Worm (Caenorhabditis elegans): ENCODE measurements around the gene cash-1.
"Not testable (repeated sequence)": the region's sequence is repeated elsewhere in the genome, so short reads cannot be mapped to it uniquely, and the experiment has no call there.

The cash-1 gene

ce11 chrV:10361830-10362397 is at the start of gene cash-1:
TSS of gene cash-1 (plus strand) at chrV:10362261.
- TF ChIP-seq him-1 (tag; optimal IDR thresholded peaks at IDR 0.05) (no peak), W03F9.2 (tag; optimal IDR thresholded peaks at IDR 0.05) (peak; percentile 73), dao-5 (tag; optimal IDR thresholded peaks at IDR 0.05) (no peak)

- no peak for TF ChIP-seq dao-5 (tag; optimal IDR thresholded peaks at IDR 0.05)
- TF ChIP-seq W03F9.2 (tag; optimal IDR thresholded peaks at IDR 0.05): no peak
- no peak for TF ChIP-seq him-1 (tag; optimal IDR thresholded peaks at IDR 0.05)
These were observed 48.1 kb upstream of the cash-1 start, which contains the start of gene gcy-6 for ce11 chrV:10313953-10314352. TSS of gene gcy-6 (minus strand) at chrV:10314053.

ce11 chrV:10314371-10314770 is 47.7 kb upstream of the cash-1 start, which contains the start of gene trx-2:
TSS of gene trx-2 (plus strand) at chrV:10314671.
- TF ChIP-seq him-1 (tag; optimal IDR thresholded peaks at IDR 0.05) (no peak), dao-5 (tag; optimal IDR thresholded peaks at IDR 0.05) (no peak), W03F9.2 (tag; optimal IDR thresholded peaks at IDR 0.05) (no peak)

- TF ChIP-seq W03F9.2 (tag; optimal IDR thresholded peaks at IDR 0.05) (no peak), him-1 (tag; optimal IDR thresholded peaks at IDR 0.05) (no peak)
These were observed 44.8 kb upstream of the cash-1 start, which contains the start of gene asps-1 for ce11 chrV:10317294-10317693. TSS of gene asps-1 (minus strand) at chrV:10317394.

- TF ChIP-seq W03F9.2 (tag; optimal IDR thresholded peaks at IDR 0.05) (no peak), him-1 (tag; optimal IDR thresholded peaks at IDR 0.05) (no peak), dao-5 (tag; optimal IDR thresholded peaks at IDR 0.05) (no peak)
These were observed 42.6 kb upstream of the cash-1 start, which contains the start of gene B0024.11 for ce11 chrV:10319434-10319833. TSS of gene B0024.11 (minus strand) at chrV:10319534.

ce11 chrV:10320101-10320761 is 41.8 kb upstream of the cash-1 start, which contains the start of the genes gna-1 and B0024.13:
TSS of gene gna-1 (minus strand) at chrV:10320151.
TSS of gene B0024.13 (plus strand) at chrV:10320711.
- no peak for TF ChIP-seq him-1 (tag; optimal IDR thresholded peaks at IDR 0.05)
- TF ChIP-seq dao-5 (tag; optimal IDR thresholded peaks at IDR 0.05): no peak
- no peak for TF ChIP-seq W03F9.2 (tag; optimal IDR thresholded peaks at IDR 0.05)

- TF ChIP-seq him-1 (tag; optimal IDR thresholded peaks at IDR 0.05) (no peak), dao-5 (tag; optimal IDR thresholded peaks at IDR 0.05) (no peak), W03F9.2 (tag; optimal IDR thresholded peaks at IDR 0.05) (no peak)
These were observed 38.5 kb upstream of the cash-1 start for ce11 chrV:10323537-10323936.

- TF ChIP-seq W03F9.2 (tag; optimal IDR thresholded peaks at IDR 0.05) (no peak), dao-5 (tag; optimal IDR thresholded peaks at IDR 0.05) (no peak), him-1 (tag; optimal IDR thresholded peaks at IDR 0.05) (no peak)
These were observed 34.0 kb upstream of the cash-1 start for ce11 chrV:10328080-10328479.

- no peak for TF ChIP-seq dao-5 (tag; optimal IDR thresholded peaks at IDR 0.05)
- no peak for TF ChIP-seq W03F9.2 (tag; optimal IDR thresholded peaks at IDR 0.05)
- TF ChIP-seq him-1 (tag; optimal IDR thresholded peaks at IDR 0.05): no peak
These were observed 30.0 kb upstream of the cash-1 start, which contains the start of gene crm-1 for ce11 chrV:10332012-10332411. TSS of gene crm-1 (minus strand) at chrV:10332112.

ce11 chrV:10333843-10334242 is 28.2 kb upstream of the cash-1 start:
- TF ChIP-seq him-1 (tag; optimal IDR thresholded peaks at IDR 0.05) (no peak), W03F9.2 (tag; optimal IDR thresholded peaks at IDR 0.05) (no peak), dao-5 (tag; optimal IDR thresholded peaks at IDR 0.05) (no peak)

- TF ChIP-seq W03F9.2 (tag; optimal IDR thresholded peaks at IDR 0.05) (peak; percentile 90), him-1 (tag; optimal IDR thresholded peaks at IDR 0.05) (no peak), dao-5 (tag; optimal IDR thresholded peaks at IDR 0.05) (no peak)
These were observed 23.6 kb upstream of the cash-1 start, which contains the start of gene arx-2 for ce11 chrV:10338305-10338992. TSS of gene arx-2 (minus strand) at chrV:10338355.

ce11 chrV:10339200-10339599 is 22.9 kb upstream of the cash-1 start, which contains the start of gene K07C5.2:
TSS of gene K07C5.2 (plus strand) at chrV:10339500.
- no peak for TF ChIP-seq W03F9.2 (tag; optimal IDR thresholded peaks at IDR 0.05)
- TF ChIP-seq him-1 (tag; optimal IDR thresholded peaks at IDR 0.05): no peak
- no peak for TF ChIP-seq dao-5 (tag; optimal IDR thresholded peaks at IDR 0.05)

ce11 chrV:10341905-10342328 is 20.1 kb upstream of the cash-1 start, which contains the start of gene K07C5.13:
TSS of gene K07C5.13 (plus strand) at chrV:10342055.
- TF ChIP-seq him-1, W03F9.2, dao-5 (tag; optimal IDR thresholded peaks at IDR 0.05): not testable (repeated sequence)
